Fruit fly (Drosophila melanogaster) whole organism, embryonic: Measurements from ENCODE around the gene CG6012.

Experiments used
- Ada2b ChIP-seq: fragments of 200-800 bp; sonication (Bioruptor generic); IDR thresholded peaks from 2 replicates; pipeline ENCODE4 v1.3.6; 2022; ENCODE audit warnings: missing biosample characterization, missing genetic modification characterization
- CG1024 ChIP-seq: fragments of 200-800 bp; sonication (Bioruptor generic); IDR thresholded peaks from 2 replicates; pipeline ENCODE4 v1.3.6; 2022; ENCODE audit warnings: missing biosample characterization, missing genetic modification characterization
- CG10274 ChIP-seq: fragments of 200-800 bp; sonication (Bioruptor generic); optimal IDR thresholded peaks from 3 replicates; lab custom pipeline; 2017; ENCODE audit warnings: missing biosample characterization, mild to moderate bottlenecking, missing genetic modification characterization
- CG10543 ChIP-seq: fragments of 200-800 bp; sonication (Bioruptor generic); optimal IDR thresholded peaks from 3 replicates; lab custom pipeline; 2017; ENCODE audit warnings: missing biosample characterization, mild to moderate bottlenecking, missing genetic modification characterization, moderate library complexity
- CG11723 ChIP-seq: fragments of 200-800 bp; sonication (Bioruptor generic); optimal IDR thresholded peaks from 2 replicates; lab custom pipeline; 2017; ENCODE audit warnings: missing biosample characterization, mild to moderate bottlenecking, missing genetic modification characterization
- CG12071 ChIP-seq: fragments of 200-800 bp; sonication (Bioruptor generic); optimal IDR thresholded peaks from 3 replicates; lab custom pipeline; 2018; ENCODE audit warnings: missing biosample characterization, mild to moderate bottlenecking, missing genetic modification characterization
- CG13296 ChIP-seq: fragments of 200-800 bp; sonication (Bioruptor generic); optimal IDR thresholded peaks from 3 replicates; lab custom pipeline; 2018; ENCODE audit warnings: missing biosample characterization, mild to moderate bottlenecking, missing genetic modification characterization
- CG14441 ChIP-seq: fragments of 200-800 bp; sonication (Bioruptor generic); IDR thresholded peaks from 2 replicates; pipeline ENCODE4 v1.3.6; 2022; ENCODE audit warnings: missing biosample characterization, missing genetic modification characterization
- CG14860 ChIP-seq: fragments of 200-800 bp; sonication (Bioruptor generic); IDR thresholded peaks from 3 replicates; pipeline ENCODE4 v1.3.6; 2022; ENCODE audit warnings: missing biosample characterization, missing genetic modification characterization; ENCODE audit not compliant: partially characterized antibody
- CG15479 ChIP-seq: fragments of 200-800 bp; sonication (Bioruptor generic); optimal IDR thresholded peaks from 3 replicates; lab custom pipeline; 2019; ENCODE audit warnings: missing biosample characterization, mild to moderate bottlenecking, missing genetic modification characterization, moderate library complexity
- CG17328 ChIP-seq: fragments of 200-800 bp; sonication (Bioruptor generic); IDR thresholded peaks from 2 replicates; pipeline ENCODE4 v1.3.6; 2022; ENCODE audit warnings: missing biosample characterization, missing genetic modification characterization
- CG17359 ChIP-seq: fragments of 200-800 bp; sonication (Bioruptor generic); optimal IDR thresholded peaks from 3 replicates; lab custom pipeline; 2018; ENCODE audit warnings: missing biosample characterization, mild to moderate bottlenecking, missing genetic modification characterization, moderate library complexity
- CG18262 ChIP-seq: fragments of 200-800 bp; optimal IDR thresholded peaks from 3 replicates; lab custom pipeline; 2019; ENCODE audit warnings: missing biosample characterization, mild to moderate bottlenecking, missing genetic modification characterization, moderate library complexity
- CG2120 ChIP-seq: fragments of 200-800 bp; sonication (Bioruptor generic); optimal IDR thresholded peaks from 3 replicates; lab custom pipeline; 2016; ENCODE audit warnings: missing biosample characterization, missing genetic modification characterization
- CG2889 ChIP-seq: fragments of 200-800 bp; sonication (Bioruptor generic); IDR thresholded peaks from 3 replicates; pipeline ENCODE4 v1.3.6; 2022; ENCODE audit warnings: missing biosample characterization, missing genetic modification characterization
- CG34224 ChIP-seq: fragments of 200-800 bp; sonication (Bioruptor generic); IDR thresholded peaks from 3 replicates; pipeline ENCODE4 v1.3.6; 2022; ENCODE audit warnings: missing biosample characterization, missing genetic modification characterization; ENCODE audit not compliant: partially characterized antibody
- CG4854 ChIP-seq: fragments of 200-800 bp; sonication (Bioruptor generic); optimal IDR thresholded peaks from 2 replicates; lab custom pipeline; 2016; ENCODE audit warnings: missing biosample characterization, missing genetic modification characterization, inconsistent platforms
- CG5180 ChIP-seq: fragments of 200-800 bp; sonication (Bioruptor generic); optimal IDR thresholded peaks from 3 replicates; lab custom pipeline; 2017; ENCODE audit warnings: missing biosample characterization, missing genetic modification characterization, mild to moderate bottlenecking, moderate library complexity, missing genetic modification reagents
- CG7556 ChIP-seq: fragments of 200-800 bp; sonication (Bioruptor generic); optimal IDR thresholded peaks from 2 replicates; lab custom pipeline; 2017; ENCODE audit warnings: missing biosample characterization, mild to moderate bottlenecking, missing genetic modification characterization
- CG7839 ChIP-seq: fragments of 200-800 bp; sonication (Bioruptor generic); optimal IDR thresholded peaks from 3 replicates; lab custom pipeline; 2018; ENCODE audit warnings: missing biosample characterization, mild to moderate bottlenecking, missing genetic modification characterization, moderate library complexity
- CG7963 ChIP-seq: fragments of 200-800 bp; sonication (Bioruptor generic); IDR thresholded peaks from 3 replicates; pipeline ENCODE4 v1.3.6; 2022; ENCODE audit warnings: missing biosample characterization, missing genetic modification characterization; ENCODE audit not compliant: partially characterized antibody
- CG8290 ChIP-seq, 3 experiments: fragments of 200-800 bp; sonication (Bioruptor generic); optimal IDR thresholded peaks; 2 replicates each; lab custom pipeline; 2016 to 2019; ENCODE audit warnings: missing biosample characterization in 3 of 3, missing genetic modification characterization in 3 of 3, mild to moderate bottlenecking in 2 of 3, moderate library complexity in 1 of 3
- CG8388 ChIP-seq: fragments of 200-800 bp; sonication (Bioruptor generic); optimal IDR thresholded peaks from 2 replicates; lab custom pipeline; 2019; ENCODE audit warnings: missing biosample characterization, mild to moderate bottlenecking, missing genetic modification characterization, moderate library complexity
- Chrac-16 ChIP-seq: fragments of 200-800 bp; sonication (Bioruptor generic); optimal IDR thresholded peaks from 3 replicates; lab custom pipeline; 2016; ENCODE audit warnings: missing biosample characterization, missing genetic modification characterization
- Dfd ChIP-seq, 2 experiments: fragments of >200 bp; optimal IDR thresholded peaks; 2 replicates each; lab custom pipeline; 2017; ENCODE audit warnings: missing biosample characterization in 2 of 2, missing genetic modification characterization in 2 of 2
- Gsc ChIP-seq: fragments of 200-800 bp; sonication (Bioruptor generic); IDR thresholded peaks from 2 replicates; pipeline ENCODE4 v1.3.6; 2022; ENCODE audit warnings: missing biosample characterization, missing genetic modification characterization
- HLH3B ChIP-seq: fragments of 200-800 bp; sonication (Bioruptor generic); IDR thresholded peaks from 2 replicates; pipeline ENCODE4 v1.3.6; 2022; ENCODE audit warnings: missing biosample characterization, missing genetic modification characterization
- HmgD ChIP-seq: fragments of 200-800 bp; sonication (Bioruptor generic); optimal IDR thresholded peaks from 3 replicates; lab custom pipeline; 2016; ENCODE audit warnings: missing biosample characterization, missing genetic modification characterization
- Jarid2 ChIP-seq: fragments of 200-800 bp; sonication (Bioruptor generic); optimal IDR thresholded peaks from 3 replicates; lab custom pipeline; 2017; ENCODE audit warnings: mild to moderate bottlenecking, missing biosample characterization, missing genetic modification reagents, missing genetic modification characterization
- Oli ChIP-seq: fragments of 200-800 bp; sonication (Bioruptor generic); optimal IDR thresholded peaks from 2 replicates; lab custom pipeline; 2018; ENCODE audit warnings: missing biosample characterization, mild to moderate bottlenecking, missing genetic modification characterization, moderate library complexity
- Pdp1 ChIP-seq, 2 experiments: fragments of 200-800 bp; sonication (Bioruptor generic); optimal IDR thresholded peaks; 3 replicates each; lab custom pipeline; 2016; ENCODE audit warnings: missing biosample characterization in 2 of 2, missing genetic modification characterization in 2 of 2, mild to moderate bottlenecking in 1 of 2, moderate library complexity in 1 of 2
- al ChIP-seq: fragments of 200-800 bp; sonication (Bioruptor generic); IDR thresholded peaks from 2 replicates; pipeline ENCODE4 v1.3.6; 2022; ENCODE audit warnings: missing biosample characterization, missing genetic modification characterization
- az2 ChIP-seq: fragments of 200-800 bp; sonication (Bioruptor generic); optimal IDR thresholded peaks from 3 replicates; lab custom pipeline; 2016; ENCODE audit warnings: missing biosample characterization, missing genetic modification characterization
- cato ChIP-seq: fragments of 200-800 bp; sonication (Bioruptor generic); optimal IDR thresholded peaks from 2 replicates; lab custom pipeline; 2016; ENCODE audit warnings: missing biosample characterization, missing genetic modification characterization, borderline replicate concordance
- chinmo ChIP-seq: fragments of 200-800 bp; sonication (Bioruptor generic); IDR thresholded peaks from 4 replicates; pipeline ENCODE4 v1.3.6; 2022; ENCODE audit warnings: missing biosample characterization, missing genetic modification characterization; ENCODE audit not compliant: partially characterized antibody
- croc ChIP-seq: fragments of 200-800 bp; sonication (Bioruptor generic); conservative IDR thresholded peaks from 3 replicates; pipeline ENCODE4 v1.3.6; 2022; ENCODE audit warnings: missing biosample characterization, missing genetic modification characterization
- cwo ChIP-seq: fragments of 200-800 bp; sonication (Bioruptor generic); optimal IDR thresholded peaks from 3 replicates; lab custom pipeline; 2017; ENCODE audit warnings: missing biosample characterization, missing genetic modification characterization, mild to moderate bottlenecking, moderate library complexity, missing genetic modification reagents
- en ChIP-seq: fragments of 200-800 bp; sonication (Bioruptor generic); optimal IDR thresholded peaks from 2 replicates; lab custom pipeline; 2016; ENCODE audit warnings: missing biosample characterization, missing genetic modification characterization
- gsb-n ChIP-seq: fragments of 200-800 bp; sonication (Bioruptor generic); optimal IDR thresholded peaks from 3 replicates; lab custom pipeline; 2018; ENCODE audit warnings: missing biosample characterization, mild to moderate bottlenecking, missing genetic modification characterization
- hkb ChIP-seq, 2 experiments: fragments of 200-800 bp in 1 of 2; fragments of >200 bp in 1 of 2; sonication (Bioruptor generic) in 1 of 2; IDR thresholded peaks in 1 of 2; optimal IDR thresholded peaks in 1 of 2; 2 replicates each; pipeline versions ENCODE4 v1.3.6 to Lab custom; 2017 to 2022; ENCODE audit warnings: missing biosample characterization in 1 of 2, missing genetic modification characterization in 1 of 2
- ken ChIP-seq: fragments of 200-800 bp; sonication (Bioruptor generic); IDR thresholded peaks from 3 replicates; pipeline ENCODE4 v1.3.6; 2022; ENCODE audit warnings: missing biosample characterization, missing genetic modification characterization
- knrl ChIP-seq: fragments of 200-800 bp; sonication (Bioruptor generic); IDR thresholded peaks from 3 replicates; pipeline ENCODE4 v1.3.6; 2022; ENCODE audit warnings: missing biosample characterization, missing genetic modification characterization; ENCODE audit not compliant: partially characterized antibody
- onecut ChIP-seq: fragments of 200-800 bp; sonication (Bioruptor generic); IDR thresholded peaks from 2 replicates; pipeline ENCODE4 v1.3.6; 2022; ENCODE audit warnings: missing biosample characterization, missing genetic modification characterization
- pnt ChIP-seq: fragments of 200-800 bp; sonication (Bioruptor generic); optimal IDR thresholded peaks from 3 replicates; lab custom pipeline; 2016; ENCODE audit warnings: missing biosample characterization, missing genetic modification characterization
- row ChIP-seq: fragments of 200-800 bp; sonication (Bioruptor generic); IDR thresholded peaks from 3 replicates; pipeline ENCODE4 v1.3.6; 2022; ENCODE audit warnings: missing biosample characterization, missing genetic modification characterization
- slbo ChIP-seq: fragments of 200-800 bp; sonication (Bioruptor generic); IDR thresholded peaks from 2 replicates; pipeline ENCODE4 v1.3.6; 2022; ENCODE audit warnings: missing biosample characterization, missing genetic modification characterization
- sr ChIP-seq: fragments of 200-800 bp; sonication (Bioruptor generic); IDR thresholded peaks from 3 replicates; pipeline ENCODE4 v1.3.6; 2022; ENCODE audit warnings: missing biosample characterization, missing genetic modification characterization
- tna ChIP-seq: fragments of 200-800 bp; sonication (Bioruptor generic); IDR thresholded peaks from 2 replicates; pipeline ENCODE4 v1.3.6; 2022; ENCODE audit warnings: missing biosample characterization, missing genetic modification characterization; ENCODE audit not compliant: partially characterized antibody

CG6012 gene

DNA sequence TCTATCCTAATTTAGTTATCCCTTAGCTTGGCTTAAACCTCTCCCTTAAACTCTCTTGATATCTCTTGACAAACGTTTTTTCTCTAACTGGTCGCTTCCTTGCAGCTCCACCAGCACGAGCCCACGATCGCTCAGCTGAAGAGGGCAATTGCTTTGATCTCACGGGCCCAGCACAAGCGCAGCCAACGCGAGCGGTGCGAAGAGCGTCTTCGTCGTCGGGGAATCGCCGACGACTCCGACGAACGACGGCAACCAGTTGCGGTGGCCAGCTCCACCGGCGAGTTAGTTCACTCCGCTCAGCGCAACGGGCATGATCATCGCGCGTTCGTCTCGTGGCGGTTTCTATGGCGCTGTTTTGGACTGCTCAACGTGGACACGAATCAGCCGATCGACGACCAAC lies 19.6 kb upstream of the CG6012 start (continued):
- TF ChIP-seq hkb (optimal IDR thresholded peaks at IDR 0.05; lab: Kevin White, UChicago) (no peak), hkb (GFP tag; IDR thresholded peaks at IDR 0.05; lab: Robert Waterston, UW) (peak; percentile 37; the same call in 1 of the 2 replicates), croc (no peak), CG34224 (GFP tag; lab: Robert Waterston, UW) (peak; percentile 49; the same call in 2 of the 3 replicates), ken (GFP tag; lab: Robert Waterston, UW) (peak; percentile 47; the same call in 1 of the 3 replicates), CG14860 (GFP tag; lab: Robert Waterston, UW) (no peak), az2 (no peak), pnt (GFP tag; lab: Kevin White, UChicago) (no peak), CG7556 (GFP tag; lab: Kevin White, UChicago) (no peak), CG18262 (tag; lab: Kevin White, UChicago) (no peak), CG2889 (GFP tag; lab: Robert Waterston, UW) (no peak), en (GFP tag; lab: Kevin White, UChicago) (no peak), tna (GFP tag; lab: Robert Waterston, UW) (0 out of 2 replicates have a peak, but pooled peaks have one; percentile 12), Jarid2 (GFP tag; lab: Kevin White, UChicago) (peak; percentile 93), gsb-n (no peak), Gsc (GFP tag; lab: Robert Waterston, UW) (no peak), Chrac-16 (GFP tag; lab: Kevin White, UChicago) (no peak), CG13296 (GFP tag; lab: Kevin White, UChicago) (peak; percentile 22), cwo (GFP tag; lab: Kevin White, UChicago) (peak; percentile 17), CG10543 (GFP tag; lab: Kevin White, UChicago) (peak; percentile 84), Ada2b (GFP tag; lab: Robert Waterston, UW) (no peak), CG15479 (GFP tag; lab: Kevin White, UChicago) (no peak), slbo (no peak; the same call in 1 of the 2 replicates), CG10274 (GFP tag; lab: Kevin White, UChicago) (no peak), CG8290 (GFP tag; optimal IDR thresholded peaks at IDR 0.05; lab: Kevin White, UChicago) (no peak), CG8290 (tag; optimal IDR thresholded peaks at IDR 0.05; lab: Kevin White, UChicago) (peak in 1 of 2 experiments; percentile 64), CG17328 (GFP tag; lab: Robert Waterston, UW) (peak; percentile 42; the same call in 1 of the 2 replicates), row (GFP tag; lab: Robert Waterston, UW) (peak; percentile 15; the same call in 1 of the 3 replicates), CG12071 (GFP tag; lab: Kevin White, UChicago) (peak; percentile 15), CG1024 (GFP tag; lab: Robert Waterston, UW) (no peak), knrl (GFP tag; lab: Robert Waterston, UW) (no peak), Dfd (GFP tag; optimal IDR thresholded peaks at IDR 0.05; lab: Kevin White, UChicago) (no peak), al (GFP tag; lab: Robert Waterston, UW) (no peak), CG7839 (tag; lab: Kevin White, UChicago) (no peak), CG8388 (GFP tag; lab: Kevin White, UChicago) (no peak), onecut (GFP tag; lab: Robert Waterston, UW) (no peak), Pdp1 (GFP tag; optimal IDR thresholded peaks at IDR 0.05; lab: Kevin White, UChicago) (no peak), HmgD (no peak), CG14441 (0 out of 2 replicates have a peak, but pooled peaks have one; percentile 19), Oli (tag; lab: Kevin White, UChicago) (no peak), cato (GFP tag; lab: Kevin White, UChicago) (no peak), chinmo (GFP tag; lab: Robert Waterston, UW) (peak; percentile 93; the same call in 3 of the 4 replicates), sr (GFP tag; lab: Robert Waterston, UW) (0 out of 3 replicates have a peak, but pooled peaks have one; percentile 16), CG5180 (GFP tag; lab: Kevin White, UChicago) (peak; percentile 4), CG7963 (GFP tag; lab: Robert Waterston, UW) (no peak), HLH3B (peak; percentile 38; the same call in 1 of the 2 replicates), CG11723 (GFP tag; lab: Kevin White, UChicago) (no peak), CG4854 (GFP tag; lab: Kevin White, UChicago) (no peak), CG17359 (no peak), CG2120 (GFP tag; lab: Kevin White, UChicago) (peak; percentile 10)
